Worm (Caenorhabditis elegans) whole organism, mixed stage, embryonic: Measurements from ENCODE around the gene fbxa-213.

Source experiments
- M03D4.4 ChIP-seq: sonication (generic microtip); optimal IDR thresholded peaks from 2 replicates; lab custom pipeline; 2017; ENCODE audit warnings: mild to moderate bottlenecking, missing genetic modification characterization, missing compliant biosample characterization
- bed-3 ChIP-seq: fragments of 200-800 bp; sonication (Bioruptor generic); optimal IDR thresholded peaks from 3 replicates; lab custom pipeline; 2018; ENCODE audit warnings: mild to moderate bottlenecking, missing genetic modification characterization, moderate library complexity, missing compliant biosample characterization
- ceh-43 ChIP-seq: fragments of 200-800 bp; sonication (Bioruptor generic); optimal IDR thresholded peaks from 2 replicates; lab custom pipeline; 2018; ENCODE audit warnings: mild to moderate bottlenecking, missing genetic modification characterization, moderate library complexity, missing compliant biosample characterization
- cnd-1 ChIP-seq: fragments of 200-800 bp; sonication (Bioruptor generic); optimal IDR thresholded peaks from 2 replicates; lab custom pipeline; 2018; ENCODE audit warnings: mild to moderate bottlenecking, missing genetic modification characterization, missing compliant biosample characterization
- elt-1 ChIP-seq: sonication (generic microtip); optimal IDR thresholded peaks from 2 replicates; lab custom pipeline; 2017; ENCODE audit warnings: missing genetic modification characterization, mild to moderate bottlenecking, missing compliant biosample characterization, antibody characterized with exemption, moderate library complexity, borderline replicate concordance; ENCODE audit not compliant: insufficient read depth
- flh-1 ChIP-seq: fragments of 200-800 bp; sonication (Bioruptor generic); optimal IDR thresholded peaks from 2 replicates; lab custom pipeline; 2018; ENCODE audit warnings: mild to moderate bottlenecking, missing genetic modification characterization, moderate library complexity, missing compliant biosample characterization
- ham-2 ChIP-seq: fragments of 200-800 bp; sonication (Bioruptor generic); optimal IDR thresholded peaks from 2 replicates; lab custom pipeline; 2018; ENCODE audit warnings: mild to moderate bottlenecking, missing genetic modification characterization, missing compliant biosample characterization
- lin-32 ChIP-seq: fragments of 200-800 bp; sonication (Bioruptor generic); optimal IDR thresholded peaks from 2 replicates; lab custom pipeline; 2018; ENCODE audit warnings: mild to moderate bottlenecking, missing genetic modification characterization, missing compliant biosample characterization
- mep-1 ChIP-seq: fragments of 150-350 bp; optimal IDR thresholded peaks from 2 replicates; lab custom pipeline; 2017; ENCODE audit warnings: missing biosample characterization, missing genetic modification reagents, missing genetic modification characterization, inconsistent platforms
- nhr-12 ChIP-seq: fragments of 150-350 bp; optimal IDR thresholded peaks from 2 replicates; lab custom pipeline; 2014; ENCODE audit warnings: missing biosample characterization, missing genetic modification characterization
- nhr-2 ChIP-seq: fragments of 150-350 bp; optimal IDR thresholded peaks from 2 replicates; lab custom pipeline; 2014; ENCODE audit warnings: missing biosample characterization, missing genetic modification characterization
- nhr-237 ChIP-seq: fragments of 150-350 bp; optimal IDR thresholded peaks from 2 replicates; lab custom pipeline; 2014; ENCODE audit warnings: missing biosample characterization, missing genetic modification characterization
- sptf-1 ChIP-seq: sonication (generic microtip); optimal IDR thresholded peaks from 2 replicates; lab custom pipeline; 2017; ENCODE audit warnings: mild to moderate bottlenecking, missing genetic modification characterization, moderate library complexity, missing compliant biosample characterization
- unc-39 ChIP-seq: fragments of 150-350 bp; optimal IDR thresholded peaks from 2 replicates; lab custom pipeline; 2014; ENCODE audit warnings: missing biosample characterization, missing genetic modification characterization
- unc-62 ChIP-seq: fragments of 150-350 bp; optimal IDR thresholded peaks from 2 replicates; lab custom pipeline; 2014; ENCODE audit warnings: missing biosample characterization, missing genetic modification reagents, missing genetic modification characterization
- ztf-11 ChIP-seq: fragments of 150-350 bp; optimal IDR thresholded peaks from 2 replicates; lab custom pipeline; 2014; ENCODE audit warnings: missing biosample characterization, missing genetic modification characterization

fbxa-213 gene

DNA sequence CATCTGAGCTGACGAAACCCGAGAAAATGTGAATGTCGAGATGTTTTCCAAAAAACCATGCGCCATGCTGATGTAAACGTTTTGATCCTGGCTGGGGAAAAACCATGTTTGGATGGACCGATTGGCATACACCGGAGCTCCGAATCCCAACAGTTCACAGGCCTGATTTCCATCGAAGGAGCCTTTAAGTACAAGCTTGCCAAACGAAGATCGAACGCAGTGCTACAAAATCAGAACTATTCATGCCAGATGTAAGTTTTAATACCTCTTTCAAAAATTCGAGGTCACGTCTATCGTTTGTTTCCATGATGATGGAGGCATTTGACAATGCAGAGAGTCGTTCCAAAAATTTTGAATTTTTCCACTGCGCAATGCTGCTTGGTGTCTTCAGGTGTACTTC lies 32.8 kb downstream of the fbxa-213 start:
- TF ChIP-seq elt-1 (tag; lab: Kevin White, UChicago) (no peak), ceh-43 (no peak)

ce11 chrV:18224353-18224752 lies 44.3 kb downstream of the fbxa-213 start, which contains the start of gene F16H6.10:
Gene F16H6.10, minus strand, starts transcription at chrV:18224453.
- TF ChIP-seq mep-1 (tag; lab: Kevin White, UChicago) = no peak
- TF ChIP-seq cnd-1 (tag; lab: Kevin White, UChicago) = no peak
- TF ChIP-seq flh-1 (GFP tag; lab: Kevin White, UChicago) = no peak
- no peak for TF ChIP-seq lin-32 (GFP tag; lab: Kevin White, UChicago)
- no peak for TF ChIP-seq bed-3
- TF ChIP-seq unc-39 = no peak
- TF ChIP-seq M03D4.4 = no peak
- no peak for TF ChIP-seq ztf-11 (tag; lab: Kevin White, UChicago)
- no peak for TF ChIP-seq nhr-237
- no peak for TF ChIP-seq ham-2 (GFP tag; lab: Kevin White, UChicago)
- TF ChIP-seq nhr-2 (tag; lab: Kevin White, UChicago) = no peak
- TF ChIP-seq sptf-1 (tag; lab: Kevin White, UChicago) = no peak
- TF ChIP-seq unc-62 = no peak
- no peak for TF ChIP-seq nhr-12
